Fruit fly (Drosophila melanogaster): Measurements from ENCODE around the gene Tsen2.

Tsen2 gene

DNA sequence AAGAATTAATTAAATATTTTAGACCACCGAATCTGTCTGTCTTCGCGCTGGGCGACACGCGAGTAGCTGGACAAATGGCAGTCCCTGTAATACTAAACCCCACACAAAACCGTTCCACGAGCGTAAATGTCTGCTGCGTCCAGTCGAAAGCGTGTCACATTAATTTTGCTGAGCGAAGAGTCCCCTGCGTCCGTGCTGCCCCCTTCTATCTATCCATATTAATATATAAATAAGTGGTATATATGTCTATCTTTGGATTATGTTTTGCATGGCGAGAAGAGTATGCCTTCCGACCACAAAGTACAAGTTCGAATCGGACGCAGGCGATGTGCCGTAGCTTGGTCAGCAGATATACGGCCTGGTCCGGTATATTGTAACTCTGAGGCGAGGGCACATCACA, 22.8 kb downstream of the Tsen2 start:
- no peak for TF ChIP-seq CG34406 (GFP tag; optimal IDR thresholded peaks at IDR 0.05)
- TF ChIP-seq cyc (GFP tag; optimal IDR thresholded peaks at IDR 0.05), result no peak
- TF ChIP-seq Blimp-1 (GFP tag; optimal IDR thresholded peaks at IDR 0.05), result no peak
- TF ChIP-seq CG3919 (GFP tag; optimal IDR thresholded peaks at IDR 0.05), result no peak
- TF ChIP-seq CG11902 (GFP tag; optimal IDR thresholded peaks at IDR 0.05), result no peak
- no peak for TF ChIP-seq dsx (GFP tag; optimal IDR thresholded peaks at IDR 0.05; ENCODE audit: poor library complexity, severe bottlenecking)
- no peak for TF ChIP-seq CG6792 (GFP tag; optimal IDR thresholded peaks at IDR 0.05)
- no peak for TF ChIP-seq CG16779 (tag; optimal IDR thresholded peaks at IDR 0.05)
- no peak for TF ChIP-seq lz (GFP tag; optimal IDR thresholded peaks at IDR 0.05)
- no peak for TF ChIP-seq CG32006 (GFP tag; optimal IDR thresholded peaks at IDR 0.05)
- no peak for TF ChIP-seq CG4318 (GFP tag; optimal IDR thresholded peaks at IDR 0.05)

DNA sequence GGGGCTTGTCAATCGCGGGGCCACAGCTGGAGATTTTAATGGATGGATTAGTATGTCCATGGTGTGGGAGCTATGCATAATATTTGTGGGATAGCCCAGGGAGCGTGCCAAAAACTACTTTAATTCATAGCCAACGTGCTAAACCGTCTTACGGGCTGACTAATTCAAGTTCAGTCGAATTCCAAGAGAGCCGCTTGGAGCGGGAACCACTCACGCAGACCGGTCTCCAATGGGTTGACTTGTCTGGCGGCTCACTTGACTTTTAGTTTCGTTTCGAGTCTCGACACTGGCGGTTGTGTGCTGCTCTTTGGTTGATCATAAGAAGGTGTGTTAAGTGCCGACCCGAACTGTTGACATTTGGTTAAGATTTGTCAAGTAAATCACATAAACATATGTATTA, 24.5 kb downstream of the Tsen2 start, which contains the start of gene yellow-b:
yellow-b (plus strand) TSS at position 263 of the 400 bp plus-strand sequence.
- TF ChIP-seq CG10631 (GFP tag; optimal IDR thresholded peaks at IDR 0.05) (no peak), CG31627 (GFP tag; optimal IDR thresholded peaks at IDR 0.05) (no peak), CG15336 (GFP tag; IDR thresholded peaks at IDR 0.05) (peak; percentile 28; the same call in 1 of the 2 replicates)

DNA sequence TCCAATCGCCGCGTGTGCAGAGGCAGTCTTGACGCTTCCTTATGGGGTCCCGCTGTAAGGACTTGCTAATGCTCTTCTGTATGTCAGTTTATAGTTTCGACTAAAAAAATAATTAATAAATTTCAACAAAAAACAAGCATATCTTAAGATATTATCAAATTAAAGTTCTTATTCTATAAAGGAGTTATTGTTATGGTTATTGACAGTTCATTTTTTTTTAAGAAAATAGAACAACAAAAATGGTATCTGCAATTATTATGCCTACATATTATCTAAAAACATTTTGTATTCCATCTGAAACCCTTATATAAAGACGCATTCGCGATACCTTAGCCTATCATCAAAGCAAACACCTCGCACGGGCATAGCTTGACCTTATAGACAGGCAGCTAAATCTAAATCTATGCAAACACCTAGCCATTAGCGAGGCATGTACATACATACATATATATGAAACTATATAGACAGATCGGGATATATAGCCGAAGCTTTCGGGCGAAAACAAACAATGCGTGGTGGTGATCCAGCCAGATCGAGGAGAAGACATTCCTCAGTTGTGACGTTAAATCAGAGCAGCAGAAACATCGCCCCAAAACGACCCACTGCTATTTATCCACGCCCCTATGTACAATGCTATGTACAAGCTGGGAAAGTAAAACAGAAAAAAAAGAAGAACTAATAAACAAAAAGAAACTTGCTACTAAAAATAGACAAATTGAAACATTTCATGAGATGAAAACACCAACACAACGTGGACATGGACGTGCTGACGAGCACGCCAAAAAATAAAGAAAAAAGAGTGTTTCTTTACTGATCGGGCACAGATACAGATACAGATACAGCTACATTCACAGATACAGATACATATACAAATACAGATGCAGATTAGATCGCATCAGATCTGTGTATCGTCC, 31.2 kb downstream of the Tsen2 start, which contains the start of gene ppk17:
ppk17 (minus strand) TSS at position 51 of the 914 bp plus-strand sequence.
- no peak for TF ChIP-seq CG16779 (tag; optimal IDR thresholded peaks at IDR 0.05)
- TF ChIP-seq CG6276 (GFP tag; optimal IDR thresholded peaks at IDR 0.05), result peak; percentile 56
- TF ChIP-seq CG8119 (GFP tag; IDR thresholded peaks at IDR 0.05), result peak; percentile 55
- TF ChIP-seq CG15336 (GFP tag; IDR thresholded peaks at IDR 0.05), result peak; percentile 58
- peak; percentile 75; the same call in 2 of the 3 replicates for TF ChIP-seq eg (GFP tag; IDR thresholded peaks at IDR 0.05)
- TF ChIP-seq pdm3 (GFP tag; optimal IDR thresholded peaks at IDR 0.05), result no peak
- TF ChIP-seq Gug (GFP tag; IDR thresholded peaks at IDR 0.05), result 0 out of 2 replicates have a peak, but pooled peaks have one; percentile 19
- peak; percentile 48; the same call in 1 of the 3 replicates for TF ChIP-seq CG6163 (GFP tag; IDR thresholded peaks at IDR 0.05)

DNA sequence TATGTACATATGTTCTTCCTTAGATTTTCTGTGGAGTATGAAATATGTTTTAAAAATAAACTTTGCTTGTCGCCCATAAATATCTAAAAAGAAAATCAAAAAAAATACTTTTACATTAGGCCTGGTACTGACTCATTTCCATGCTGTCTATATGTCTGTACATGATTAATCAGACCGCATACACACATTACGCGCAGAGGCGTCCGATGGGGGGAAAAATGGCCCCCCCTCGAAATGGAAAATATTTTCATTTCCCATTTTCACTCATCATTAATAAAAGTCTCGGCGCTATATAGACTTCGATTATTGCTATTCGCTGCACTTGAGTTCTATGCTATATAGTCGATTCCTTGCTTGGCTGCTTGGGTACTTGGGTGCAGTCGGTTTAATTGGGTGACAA, 32.3 kb downstream of the Tsen2 start:
- no peak for TF ChIP-seq CG10669 (GFP tag; optimal IDR thresholded peaks at IDR 0.05)
- no peak for TF ChIP-seq Hr4 (GFP tag; optimal IDR thresholded peaks at IDR 0.05)
- TF ChIP-seq CG11294 (GFP tag; IDR thresholded peaks at IDR 0.05), result no peak
- TF ChIP-seq Eip93F (GFP tag; optimal IDR thresholded peaks at IDR 0.05), result no peak
- TF ChIP-seq fkh (GFP tag; optimal IDR thresholded peaks at IDR 0.05), result no peak
- no peak for TF ChIP-seq CG8319 (GFP tag; optimal IDR thresholded peaks at IDR 0.05)
- TF ChIP-seq spab (GFP tag; optimal IDR thresholded peaks at IDR 0.05), result no peak
- TF ChIP-seq salr (GFP tag; optimal IDR thresholded peaks at IDR 0.05), result no peak
- TF ChIP-seq Met (GFP tag; optimal IDR thresholded peaks at IDR 0.05), result no peak
- TF ChIP-seq CG11902 (GFP tag; optimal IDR thresholded peaks at IDR 0.05), result no peak
- TF ChIP-seq eg (GFP tag; IDR thresholded peaks at IDR 0.05), result 0 out of 3 replicates have a peak, but pooled peaks have one; percentile 12
- TF ChIP-seq topi (GFP tag; optimal IDR thresholded peaks at IDR 0.05), result no peak
- TF ChIP-seq CG34406 (GFP tag; optimal IDR thresholded peaks at IDR 0.05), result no peak
- TF ChIP-seq svp (GFP tag), result peak; percentile 49
- TF ChIP-seq pdm3 (GFP tag; optimal IDR thresholded peaks at IDR 0.05), result no peak

DNA sequence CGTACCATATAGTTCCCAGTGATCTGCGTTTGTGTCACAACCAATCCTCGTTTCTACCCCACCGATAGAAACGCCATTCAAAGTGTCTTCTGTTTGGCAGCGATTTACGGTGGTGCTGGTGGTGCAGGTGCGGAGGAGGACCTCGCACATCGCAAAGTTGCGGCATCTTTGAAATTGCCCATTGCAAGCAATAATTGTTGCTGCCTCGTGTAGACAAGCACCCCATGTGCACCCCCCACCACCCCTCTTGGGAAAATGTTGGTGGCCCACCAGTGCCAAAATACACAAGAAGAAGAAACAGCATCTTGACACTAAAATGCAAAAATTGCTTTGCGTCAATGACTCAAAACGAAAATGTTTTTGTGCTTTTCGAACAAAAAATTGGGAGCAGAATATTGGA, 34.9 kb downstream of the Tsen2 start:
- TF ChIP-seq acj6 (GFP tag; optimal IDR thresholded peaks at IDR 0.05), result no peak

Data from whole organism, prepupa.